Worm (Caenorhabditis elegans): ENCODE data around the gene srh-60.

DNA sequence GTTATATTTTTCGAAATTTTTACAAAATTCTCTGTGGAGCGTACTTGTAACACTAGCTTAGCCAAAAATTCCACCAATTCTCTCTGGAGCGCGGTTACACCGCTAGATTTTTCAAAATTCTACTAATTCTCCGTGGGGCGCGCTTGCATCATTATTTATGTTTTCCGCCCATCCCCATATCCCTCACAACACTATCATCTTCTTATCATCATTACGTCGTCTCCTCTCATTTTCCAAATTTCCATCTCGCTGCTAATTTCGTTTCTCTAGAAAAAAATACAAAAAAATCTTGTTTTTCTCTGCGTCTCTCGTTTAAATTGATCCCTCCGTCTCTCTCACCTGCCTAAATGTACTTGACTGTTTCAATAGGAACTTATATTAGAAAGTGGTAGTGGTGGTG lies 28.2 kb upstream of the srh-60 start:
- no peak for TF ChIP-seq ceh-82 (tag; optimal IDR thresholded peaks at IDR 0.05)
- TF ChIP-seq lin-13 (GFP tag; optimal IDR thresholded peaks at IDR 0.05): no peak
- no peak for TF ChIP-seq daf-16 (GFP tag; optimal IDR thresholded peaks at IDR 0.05)
- TF ChIP-seq daf-16 (tag; optimal IDR thresholded peaks at IDR 0.05): no peak
- TF ChIP-seq nhr-25 (tag; optimal IDR thresholded peaks at IDR 0.05; ENCODE audit: borderline replicate concordance, insufficient read depth): no peak
- no peak for TF ChIP-seq R02D3.7 (tag; optimal IDR thresholded peaks at IDR 0.05)
- no peak for TF ChIP-seq dmd-9 (GFP tag; IDR thresholded peaks at IDR 0.05)
- no peak for TF ChIP-seq skn-1 (tag; optimal IDR thresholded peaks at IDR 0.05)
- no peak for TF ChIP-seq egl-27 (tag; optimal IDR thresholded peaks at IDR 0.05)
- no peak for TF ChIP-seq hmg-1.1 (GFP tag; IDR thresholded peaks at IDR 0.05)

Data from whole organism, L4 larva.